Fruit fly (Drosophila melanogaster) whole organism, embryonic: ENCODE data around the gene CG44405.

Experiments
- Asciz ChIP-seq: fragments of 200-800 bp; sonication (Bioruptor generic); optimal IDR thresholded peaks from 2 replicates; lab custom pipeline; 2017; ENCODE audit warnings: missing biosample characterization, mild to moderate bottlenecking, missing genetic modification characterization, missing genetic modification reagents
- Atf-2 ChIP-seq: fragments of 200-800 bp; sonication (Bioruptor generic); optimal IDR thresholded peaks from 2 replicates; lab custom pipeline; 2016; ENCODE audit warnings: missing biosample characterization, missing genetic modification characterization
- CG10267 ChIP-seq: fragments of 200-800 bp; sonication (Bioruptor generic); optimal IDR thresholded peaks from 2 replicates; lab custom pipeline; 2018; ENCODE audit warnings: missing biosample characterization, mild to moderate bottlenecking, missing genetic modification characterization, moderate library complexity
- CG12104 ChIP-seq: fragments of 200-800 bp; sonication (Bioruptor generic); optimal IDR thresholded peaks from 3 replicates; lab custom pipeline; 2016; ENCODE audit warnings: missing biosample characterization, missing genetic modification characterization
- CG13123 ChIP-seq: fragments of 200-800 bp; sonication (Bioruptor generic); optimal IDR thresholded peaks from 2 replicates; lab custom pipeline; 2016; ENCODE audit warnings: missing biosample characterization, missing genetic modification characterization
- CG1602 ChIP-seq: fragments of 200-800 bp; sonication (Bioruptor generic); optimal IDR thresholded peaks from 3 replicates; lab custom pipeline; 2016; ENCODE audit warnings: missing biosample characterization, missing genetic modification characterization
- CG16863 ChIP-seq: fragments of 200-800 bp; sonication (Bioruptor generic); optimal IDR thresholded peaks from 3 replicates; lab custom pipeline; 2016; ENCODE audit warnings: missing biosample characterization, missing genetic modification characterization
- CG17328 ChIP-seq: fragments of 200-800 bp; sonication (Bioruptor generic); IDR thresholded peaks from 2 replicates; pipeline ENCODE4 v1.3.6; 2022; ENCODE audit warnings: missing biosample characterization, missing genetic modification characterization
- CG18764 ChIP-seq: fragments of 200-800 bp; sonication (Bioruptor generic); optimal IDR thresholded peaks from 3 replicates; lab custom pipeline; 2016; ENCODE audit warnings: missing biosample characterization, missing genetic modification characterization
- CG2120 ChIP-seq: fragments of 200-800 bp; sonication (Bioruptor generic); optimal IDR thresholded peaks from 3 replicates; lab custom pipeline; 2016; ENCODE audit warnings: missing biosample characterization, missing genetic modification characterization
- CG2199 ChIP-seq: fragments of 200-800 bp; sonication (Bioruptor generic); IDR thresholded peaks from 3 replicates; pipeline ENCODE4 v1.3.6; 2022; ENCODE audit warnings: missing biosample characterization, missing genetic modification characterization
- CG2875 ChIP-seq: fragments of 200-800 bp; sonication (Bioruptor generic); optimal IDR thresholded peaks from 2 replicates; lab custom pipeline; 2017; ENCODE audit warnings: missing biosample characterization, mild to moderate bottlenecking, missing genetic modification characterization, missing genetic modification reagents
- CG30403 ChIP-seq: fragments of 200-800 bp; sonication (Bioruptor generic); optimal IDR thresholded peaks from 3 replicates; lab custom pipeline; 2016; ENCODE audit warnings: missing biosample characterization, missing genetic modification characterization
- CG3065 ChIP-seq: fragments of 200-800 bp; sonication (Bioruptor generic); optimal IDR thresholded peaks from 2 replicates; lab custom pipeline; 2016; ENCODE audit warnings: missing biosample characterization, missing genetic modification characterization
- CG33557 ChIP-seq: fragments of 200-800 bp; sonication (Bioruptor generic); optimal IDR thresholded peaks from 2 replicates; lab custom pipeline; 2019; ENCODE audit warnings: missing biosample characterization, mild to moderate bottlenecking, missing genetic modification characterization, moderate library complexity
- CG4617 ChIP-seq: fragments of 200-800 bp; sonication (Bioruptor generic); optimal IDR thresholded peaks from 3 replicates; lab custom pipeline; 2016; ENCODE audit warnings: missing biosample characterization, missing genetic modification characterization, borderline replicate concordance
- CG6791 ChIP-seq: fragments of 200-800 bp; sonication (Bioruptor generic); IDR thresholded peaks from 3 replicates; pipeline ENCODE4 v1.3.6; 2022; ENCODE audit warnings: missing biosample characterization, missing genetic modification characterization; ENCODE audit not compliant: partially characterized antibody
- CG9817 ChIP-seq: fragments of 200-800 bp; sonication (Bioruptor generic); optimal IDR thresholded peaks from 2 replicates; lab custom pipeline; 2018; ENCODE audit warnings: missing biosample characterization, mild to moderate bottlenecking, missing genetic modification characterization, moderate library complexity
- Chrac-16 ChIP-seq: fragments of 200-800 bp; sonication (Bioruptor generic); optimal IDR thresholded peaks from 3 replicates; lab custom pipeline; 2016; ENCODE audit warnings: missing biosample characterization, missing genetic modification characterization
- D19A ChIP-seq: fragments of 200-800 bp; optimal IDR thresholded peaks from 3 replicates; lab custom pipeline; 2019; ENCODE audit warnings: missing biosample characterization, mild to moderate bottlenecking, missing genetic modification characterization, moderate library complexity
- Dad ChIP-seq: fragments of 200-800 bp; sonication (Bioruptor generic); optimal IDR thresholded peaks from 3 replicates; lab custom pipeline; 2016; ENCODE audit warnings: missing biosample characterization, missing genetic modification characterization
- Dek ChIP-seq: fragments of 200-800 bp; sonication (Bioruptor generic); optimal IDR thresholded peaks from 3 replicates; lab custom pipeline; 2019; ENCODE audit warnings: missing biosample characterization, mild to moderate bottlenecking, missing genetic modification characterization, moderate library complexity
- Doc3 ChIP-seq: fragments of 200-800 bp; sonication (Bioruptor generic); IDR thresholded peaks from 3 replicates; pipeline ENCODE4 v1.3.6; 2022; ENCODE audit warnings: missing biosample characterization, missing genetic modification characterization; ENCODE audit not compliant: partially characterized antibody
- Eip74EF ChIP-seq, 2 experiments: fragments of 200-800 bp in 1 of 2; fragments of >200 bp in 1 of 2; sonication (Bioruptor generic) in 1 of 2; optimal IDR thresholded peaks; 2 replicates each; lab custom pipeline; 2017 to 2019; ENCODE audit warnings: missing biosample characterization in 2 of 2, missing genetic modification characterization in 2 of 2, mild to moderate bottlenecking in 1 of 2, moderate library complexity in 1 of 2
- Hmx ChIP-seq: fragments of 200-800 bp; sonication (Bioruptor generic); optimal IDR thresholded peaks from 2 replicates; lab custom pipeline; 2016; ENCODE audit warnings: missing biosample characterization, missing genetic modification characterization
- Hr3 ChIP-seq: fragments of 200-800 bp; sonication (Bioruptor generic); optimal IDR thresholded peaks from 3 replicates; lab custom pipeline; 2016; ENCODE audit warnings: missing biosample characterization, missing genetic modification characterization
- Mrtf ChIP-seq: fragments of 200-800 bp; sonication (Bioruptor generic); IDR thresholded peaks from 3 replicates; pipeline ENCODE4 v1.3.6; 2022; ENCODE audit warnings: missing biosample characterization, missing genetic modification characterization
- Rfx ChIP-seq: fragments of 200-800 bp; sonication (Bioruptor generic); IDR thresholded peaks from 2 replicates; pipeline ENCODE4 v1.3.6; 2022; ENCODE audit warnings: missing biosample characterization, missing genetic modification characterization
- Rx ChIP-seq: fragments of 200-800 bp; sonication (Bioruptor generic); IDR thresholded peaks from 2 replicates; pipeline ENCODE4 v1.3.6; 2022; ENCODE audit warnings: missing biosample characterization, missing genetic modification characterization
- Sox100B ChIP-seq: fragments of 200-800 bp; sonication (Bioruptor generic); optimal IDR thresholded peaks from 3 replicates; lab custom pipeline; 2018; ENCODE audit warnings: missing biosample characterization, mild to moderate bottlenecking, missing genetic modification characterization
- ara ChIP-seq: fragments of 200-800 bp; sonication (Bioruptor generic); IDR thresholded peaks from 2 replicates; pipeline ENCODE4 v1.3.6; 2022; ENCODE audit warnings: missing biosample characterization, missing genetic modification characterization
- bcd ChIP-seq: fragments of 200-800 bp; sonication (Bioruptor generic); optimal IDR thresholded peaks from 2 replicates; lab custom pipeline; 2017; ENCODE audit warnings: missing biosample characterization, mild to moderate bottlenecking, missing genetic modification characterization
- dimm ChIP-seq: fragments of 200-800 bp; sonication (Bioruptor generic); IDR thresholded peaks from 2 replicates; pipeline ENCODE4 v1.3.6; 2022; ENCODE audit warnings: missing biosample characterization, missing genetic modification characterization
- disco-r ChIP-seq: fragments of 200-800 bp; sonication (Bioruptor generic); optimal IDR thresholded peaks from 2 replicates; lab custom pipeline; 2016; ENCODE audit warnings: missing biosample characterization, missing genetic modification characterization
- esg ChIP-seq: fragments of 200-800 bp; sonication (Bioruptor generic); conservative IDR thresholded peaks from 2 replicates; pipeline ENCODE4 v1.3.6; 2022; ENCODE audit warnings: missing biosample characterization, missing genetic modification characterization
- gcm ChIP-seq: fragments of 200-800 bp; sonication (Bioruptor generic); optimal IDR thresholded peaks from 2 replicates; lab custom pipeline; 2019; ENCODE audit warnings: missing biosample characterization, mild to moderate bottlenecking, missing genetic modification characterization, moderate library complexity
- gro ChIP-seq: fragments of 200-800 bp; sonication (Bioruptor generic); optimal IDR thresholded peaks from 2 replicates; lab custom pipeline; 2016; ENCODE audit warnings: missing biosample characterization, missing genetic modification characterization
- gsb ChIP-seq: fragments of 200-800 bp; sonication (Bioruptor generic); IDR thresholded peaks from 2 replicates; pipeline ENCODE4 v1.3.6; 2022; ENCODE audit warnings: missing biosample characterization, missing genetic modification characterization
- jing ChIP-seq: fragments of 200-800 bp; sonication (Bioruptor generic); optimal IDR thresholded peaks from 2 replicates; lab custom pipeline; 2018; ENCODE audit warnings: missing biosample characterization, mild to moderate bottlenecking, missing genetic modification characterization
- klu ChIP-seq: fragments of 200-800 bp; sonication (Bioruptor generic); IDR thresholded peaks from 2 replicates; pipeline ENCODE4 v1.3.6; 2022; ENCODE audit warnings: missing biosample characterization, missing genetic modification characterization
- lmd ChIP-seq: fragments of 200-800 bp; sonication (Bioruptor generic); IDR thresholded peaks from 2 replicates; pipeline ENCODE4 v1.3.6; 2022; ENCODE audit warnings: missing biosample characterization, missing genetic modification characterization
- nau ChIP-seq: fragments of 200-800 bp; sonication (Bioruptor generic); optimal IDR thresholded peaks from 3 replicates; lab custom pipeline; 2017; ENCODE audit warnings: missing biosample characterization, mild to moderate bottlenecking, missing genetic modification characterization, missing genetic modification reagents
- peb ChIP-seq: fragments of 200-800 bp; sonication (Bioruptor generic); IDR thresholded peaks from 2 replicates; pipeline ENCODE4 v1.3.6; 2022; ENCODE audit warnings: missing biosample characterization, missing genetic modification characterization
- pzg ChIP-seq: fragments of 200-800 bp; sonication (Bioruptor generic); optimal IDR thresholded peaks from 3 replicates; lab custom pipeline; 2018; ENCODE audit warnings: missing biosample characterization, mild to moderate bottlenecking, missing genetic modification characterization, moderate library complexity
- scrt ChIP-seq: fragments of 200-800 bp; sonication (Bioruptor generic); optimal IDR thresholded peaks from 2 replicates; lab custom pipeline; 2018; ENCODE audit warnings: missing biosample characterization, mild to moderate bottlenecking, missing genetic modification characterization, moderate library complexity
- sob ChIP-seq: fragments of 200-800 bp; sonication (Bioruptor generic); IDR thresholded peaks from 2 replicates; pipeline ENCODE4 v1.3.6; 2022; ENCODE audit warnings: missing biosample characterization, missing genetic modification characterization
- tll ChIP-seq, 2 experiments: fragments of 200-800 bp in 1 of 2; fragments of >200 bp in 1 of 2; sonication (Bioruptor generic) in 1 of 2; optimal IDR thresholded peaks; 2 replicates each; lab custom pipeline; 2017 to 2019; ENCODE audit warnings: missing biosample characterization in 2 of 2, missing genetic modification characterization in 2 of 2, mild to moderate bottlenecking in 1 of 2, moderate library complexity in 1 of 2
- toy ChIP-seq: fragments of 200-800 bp; sonication (Bioruptor generic); IDR thresholded peaks from 2 replicates; pipeline ENCODE4 v1.3.6; 2022; ENCODE audit warnings: missing biosample characterization, missing genetic modification characterization
- z ChIP-seq: fragments of 200-800 bp; sonication (Bioruptor generic); IDR thresholded peaks from 3 replicates; pipeline ENCODE4 v1.3.6; 2022; ENCODE audit warnings: missing biosample characterization, missing genetic modification characterization

The CG44405 gene

DNA sequence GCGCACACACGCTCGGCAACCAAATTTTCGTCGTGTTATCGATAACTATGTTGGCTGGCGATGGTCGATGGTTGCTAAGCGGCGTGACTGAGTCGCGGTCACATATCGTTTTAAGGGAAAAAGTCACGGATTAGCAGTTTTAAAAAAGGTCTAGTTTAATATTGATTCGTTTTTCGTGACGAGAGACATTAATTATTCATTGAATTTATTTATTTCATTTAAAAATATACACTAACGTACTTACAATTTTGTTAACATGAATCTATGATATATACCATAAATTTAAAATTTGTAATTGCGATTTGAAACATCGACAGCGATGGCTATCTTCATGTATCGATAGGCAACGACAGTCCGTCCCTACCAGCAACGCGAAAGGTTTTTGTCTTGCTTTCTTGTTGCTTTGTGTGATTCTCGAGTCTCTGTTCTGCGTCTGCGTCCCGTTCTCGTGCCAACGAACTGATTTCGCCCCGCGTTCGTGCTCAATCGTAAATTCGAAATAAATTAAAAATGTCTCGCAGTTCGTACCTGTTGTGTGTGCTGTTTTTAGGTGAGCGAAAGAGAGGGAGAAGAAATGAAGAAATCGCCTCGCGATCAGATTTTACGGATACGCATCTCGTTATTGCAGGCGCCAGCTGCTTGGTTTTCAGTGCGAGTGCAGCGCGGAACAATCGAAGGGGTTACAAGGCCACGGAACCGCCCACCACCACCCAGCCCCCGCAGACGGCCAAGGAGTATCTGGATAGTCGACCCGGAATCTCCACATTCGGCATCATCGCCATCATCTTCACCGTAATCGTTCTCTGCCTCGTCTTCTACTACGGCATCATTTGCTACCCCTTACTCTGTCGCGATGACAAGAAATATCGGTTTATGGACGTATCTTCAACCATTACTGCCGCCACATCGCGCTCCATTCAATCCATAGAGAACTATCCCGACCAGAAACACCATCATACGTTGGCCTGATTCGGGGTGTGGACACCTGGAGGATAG is 10.8 kb upstream of the CG44405 start, which contains the start of the genes Hyls1, chif and CG4455 (continued):
- TF ChIP-seq jing (no peak), Eip74EF (GFP tag; optimal IDR thresholded peaks at IDR 0.05; lab: Kevin White, UChicago) (no peak), sob (GFP tag; lab: Robert Waterston, UW) (no peak), Atf-2 (GFP tag; lab: Kevin White, UChicago) (no peak), Dek (tag; lab: Kevin White, UChicago) (peak; percentile 41), CG4617 (GFP tag; lab: Kevin White, UChicago) (peak; percentile 24), CG2875 (GFP tag; lab: Kevin White, UChicago) (no peak), Hmx (GFP tag; lab: Kevin White, UChicago) (no peak), Rx (no peak), lmd (peak; percentile 43; the same call in 1 of the 2 replicates), CG9817 (tag; lab: Kevin White, UChicago) (peak; percentile 28), gsb (GFP tag; lab: Robert Waterston, UW) (no peak), Rfx (GFP tag; lab: Robert Waterston, UW) (peak; percentile 67), Doc3 (GFP tag; lab: Robert Waterston, UW) (peak; percentile 87), scrt (GFP tag; lab: Kevin White, UChicago) (peak; percentile 23), CG13123 (GFP tag; lab: Kevin White, UChicago) (no peak), Asciz (GFP tag; lab: Kevin White, UChicago) (peak; percentile 32), gcm (GFP tag; lab: Kevin White, UChicago) (no peak), CG33557 (GFP tag; lab: Kevin White, UChicago) (peak; percentile 27), CG1602 (GFP tag; lab: Kevin White, UChicago) (peak; percentile 30), tll (GFP tag; optimal IDR thresholded peaks at IDR 0.05; lab: Kevin White, UChicago) (peak in 1 of 2 experiments; percentile 9), bcd (peak; percentile 58), gro (GFP tag; lab: Kevin White, UChicago) (no peak), CG18764 (GFP tag; lab: Kevin White, UChicago) (peak; percentile 39), Mrtf (no peak), CG30403 (GFP tag; lab: Kevin White, UChicago) (peak; percentile 53), Chrac-16 (GFP tag; lab: Kevin White, UChicago) (peak; percentile 36), dimm (GFP tag; lab: Robert Waterston, UW) (no peak), Hr3 (GFP tag; lab: Kevin White, UChicago) (peak; percentile 46), disco-r (GFP tag; lab: Kevin White, UChicago) (no peak), CG3065 (GFP tag; lab: Kevin White, UChicago) (no peak), CG17328 (no peak), esg (no peak), Dad (no peak), nau (GFP tag; lab: Kevin White, UChicago) (no peak), CG12104 (GFP tag; lab: Kevin White, UChicago) (peak; percentile 38), klu (GFP tag; lab: Robert Waterston, UW) (no peak), CG16863 (GFP tag; lab: Kevin White, UChicago) (no peak), z (no peak), pzg (GFP tag; lab: Kevin White, UChicago) (peak; percentile 51), peb (GFP tag; lab: Robert Waterston, UW) (no peak), CG2199 (GFP tag; lab: Robert Waterston, UW) (no peak), D19A (tag; lab: Kevin White, UChicago) (peak; percentile 42), CG2120 (peak; percentile 43), toy (GFP tag; lab: Robert Waterston, UW) (no peak), CG6791 (GFP tag; lab: Robert Waterston, UW) (peak; percentile 82), ara (GFP tag; lab: Robert Waterston, UW) (no peak), Sox100B (GFP tag; lab: Kevin White, UChicago) (peak; percentile 50), CG10267 (tag; lab: Kevin White, UChicago) (peak; percentile 67)
